Fruit fly (Drosophila melanogaster) whole organism, pupa: ENCODE data around the gene CG11837.

Source experiments
- CG10348 ChIP-seq: fragments of 200-800 bp; sonication (Bioruptor generic); IDR thresholded peaks from 2 replicates; pipeline ENCODE4 v1.3.6; 2022; ENCODE audit warnings: missing biosample characterization, missing genetic modification characterization
- CG12605 ChIP-seq: fragments of 200-800 bp; sonication (Bioruptor generic); IDR thresholded peaks from 2 replicates; pipeline ENCODE4 v1.3.6; 2022; ENCODE audit warnings: missing biosample characterization, missing genetic modification characterization
- CG14655 ChIP-seq: fragments of 200-800 bp; sonication (Bioruptor generic); optimal IDR thresholded peaks from 3 replicates; lab custom pipeline; 2017; ENCODE audit warnings: mild to moderate bottlenecking, missing biosample characterization, missing genetic modification reagents, missing genetic modification characterization
- CG34367 ChIP-seq: fragments of 200-800 bp; sonication (Bioruptor generic); optimal IDR thresholded peaks from 2 replicates; lab custom pipeline; 2018; ENCODE audit warnings: missing biosample characterization, mild to moderate bottlenecking, missing genetic modification characterization
- CG8159 ChIP-seq: fragments of 200-800 bp; sonication (Bioruptor generic); optimal IDR thresholded peaks from 3 replicates; lab custom pipeline; 2018; ENCODE audit warnings: missing biosample characterization, mild to moderate bottlenecking, missing genetic modification characterization, moderate library complexity
- CG8301 ChIP-seq: fragments of 200-800 bp; sonication (Bioruptor generic); optimal IDR thresholded peaks from 2 replicates; lab custom pipeline; 2018; ENCODE audit warnings: missing biosample characterization, mild to moderate bottlenecking, missing genetic modification characterization
- D1 ChIP-seq: fragments of 200-800 bp; sonication (Bioruptor generic); optimal IDR thresholded peaks from 2 replicates; lab custom pipeline; 2018; ENCODE audit warnings: missing biosample characterization, mild to moderate bottlenecking, missing genetic modification characterization, moderate library complexity
- EcR ChIP-seq: fragments of 200-800 bp; sonication (Bioruptor generic); optimal IDR thresholded peaks from 3 replicates; lab custom pipeline; 2019; ENCODE audit warnings: missing biosample characterization, missing genetic modification characterization, mild to moderate bottlenecking, moderate library complexity, missing genetic modification reagents
- Ets98B ChIP-seq: fragments of 200-800 bp; sonication (Bioruptor generic); IDR thresholded peaks from 2 replicates; pipeline ENCODE4 v1.3.6; 2022; ENCODE audit warnings: missing biosample characterization, missing genetic modification characterization
- Pif1A ChIP-seq: fragments of 200-800 bp; sonication (Bioruptor generic); optimal IDR thresholded peaks from 3 replicates; lab custom pipeline; 2016; ENCODE audit warnings: missing biosample characterization, missing genetic modification characterization
- Snoo ChIP-seq: fragments of 200-800 bp; sonication (Bioruptor generic); optimal IDR thresholded peaks from 3 replicates; lab custom pipeline; 2017; ENCODE audit warnings: missing biosample characterization, mild to moderate bottlenecking, missing genetic modification characterization, inconsistent platforms
- gl ChIP-seq: fragments of 200-800 bp; sonication (Bioruptor generic); optimal IDR thresholded peaks from 2 replicates; lab custom pipeline; 2018; ENCODE audit warnings: missing biosample characterization, mild to moderate bottlenecking, missing genetic modification characterization

- TF ChIP-seq D1 (no peak), CG14655 (GFP tag; lab: Kevin White, UChicago) (no peak), Ets98B (no peak), CG8301 (no peak), CG12605 (GFP tag; lab: Robert Waterston, UW) (no peak), gl (tag; lab: Kevin White, UChicago) (no peak), CG34367 (tag; lab: Kevin White, UChicago) (no peak), Pif1A (GFP tag; lab: Kevin White, UChicago) (no peak), Snoo (tag; lab: Kevin White, UChicago) (no peak), EcR (GFP tag; lab: Kevin White, UChicago) (no peak), CG10348 (GFP tag; lab: Robert Waterston, UW) (no peak), CG8159 (no peak)
Measured at dm6 chr3R:29005622-29006018, 43.7 kb upstream of the CG11837 start.
